Fruit fly (Drosophila melanogaster): ENCODE results near the gene CG14275.
A peak's percentile ranks its signal among the peaks of the same experiment; 100 is the strongest.

Gene CG14275

dm6 chr2L:8279400-8280065 is 47.7 kb upstream of the CG14275 start (continued):
- TF ChIP-seq sim (GFP tag; IDR thresholded peaks at IDR 0.05) (peak; percentile 73), Dip3 (GFP tag; optimal IDR thresholded peaks at IDR 0.05) (peak; percentile 7), CG4404 (GFP tag; IDR thresholded peaks at IDR 0.05) (peak; percentile 77), her (GFP tag; optimal IDR thresholded peaks at IDR 0.05) (no peak), dm (GFP tag; optimal IDR thresholded peaks at IDR 0.05) (peak; percentile 16), Doc2 (GFP tag; IDR thresholded peaks at IDR 0.05) (no peak), danr (GFP tag; IDR thresholded peaks at IDR 0.05) (no peak), wek (GFP tag; optimal IDR thresholded peaks at IDR 0.05) (no peak), Trl (optimal IDR thresholded peaks at IDR 0.05) (no peak), Trl (GFP tag; optimal IDR thresholded peaks at IDR 0.05) (peak; percentile 6), sisA (GFP tag; IDR thresholded peaks at IDR 0.05) (peak; percentile 47), Abd-B (GFP tag; optimal IDR thresholded peaks at IDR 0.05) (peak; percentile 36), exex (tag; optimal IDR thresholded peaks at IDR 0.05) (no peak), CG15601 (tag; optimal IDR thresholded peaks at IDR 0.05) (peak; percentile 84), Optix (GFP tag; IDR thresholded peaks at IDR 0.05) (no peak), CG14441 (GFP tag; IDR thresholded peaks at IDR 0.05) (no peak), Fer3 (tag; optimal IDR thresholded peaks at IDR 0.05) (peak; percentile 11), zen (tag; optimal IDR thresholded peaks at IDR 0.05) (peak; percentile 71), caup (GFP tag; optimal IDR thresholded peaks at IDR 0.05; ENCODE audit: severe bottlenecking) (no peak), sens-2 (GFP tag; IDR thresholded peaks at IDR 0.05) (no peak), Nf-YA (GFP tag; IDR thresholded peaks at IDR 0.05) (no peak), en (GFP tag; optimal IDR thresholded peaks at IDR 0.05) (peak; percentile 29), CG10462 (GFP tag; optimal IDR thresholded peaks at IDR 0.05) (peak; percentile 51), CG2129 (GFP tag; IDR thresholded peaks at IDR 0.05; ENCODE audit: partially characterized antibody) (no peak), nerfin-1 (tag; optimal IDR thresholded peaks at IDR 0.05) (peak; percentile 59), Jarid2 (GFP tag; optimal IDR thresholded peaks at IDR 0.05) (no peak), CG18262 (tag; optimal IDR thresholded peaks at IDR 0.05) (peak; percentile 89), CG10209 (GFP tag; optimal IDR thresholded peaks at IDR 0.05) (peak; percentile 67), zfh1 (GFP tag; IDR thresholded peaks at IDR 0.05) (peak; percentile 86), CG30403 (GFP tag; optimal IDR thresholded peaks at IDR 0.05) (peak; percentile 62), CG15696 (tag; optimal IDR thresholded peaks at IDR 0.05) (peak; percentile 86), ind (GFP tag; optimal IDR thresholded peaks at IDR 0.05) (peak; percentile 11), H15 (GFP tag; IDR thresholded peaks at IDR 0.05) (peak; percentile 39; the same call in 1 of the 3 replicates), CG4730 (GFP tag; IDR thresholded peaks at IDR 0.05) (peak; percentile 55; the same call in 1 of the 2 replicates), CG3407 (GFP tag; optimal IDR thresholded peaks at IDR 0.05) (peak; percentile 55), GATAe (GFP tag; conservative IDR thresholded peaks at IDR 0.05) (no peak), CG6813 (GFP tag; optimal IDR thresholded peaks at IDR 0.05) (peak; percentile 60), CG31388 (GFP tag; optimal IDR thresholded peaks at IDR 0.05) (peak; percentile 13), CG16863 (GFP tag; optimal IDR thresholded peaks at IDR 0.05) (peak; percentile 63), crol (GFP tag; IDR thresholded peaks at IDR 0.05) (peak; percentile 32; the same call in 1 of the 2 replicates), ara (GFP tag; IDR thresholded peaks at IDR 0.05) (peak; percentile 82), CG12391 (tag; optimal IDR thresholded peaks at IDR 0.05) (peak; percentile 80), sqz (GFP tag; optimal IDR thresholded peaks at IDR 0.05) (peak; percentile 11), CG3281 (GFP tag; optimal IDR thresholded peaks at IDR 0.05) (no peak), CG7745 (tag; optimal IDR thresholded peaks at IDR 0.05) (no peak), dati (GFP tag; IDR thresholded peaks at IDR 0.05) (peak; percentile 36; the same call in 1 of the 2 replicates), CG10565 (GFP tag; optimal IDR thresholded peaks at IDR 0.05) (no peak), CG3847 (GFP tag; IDR thresholded peaks at IDR 0.05) (peak; percentile 32; the same call in 1 of the 2 replicates), H2.0 (GFP tag; IDR thresholded peaks at IDR 0.05) (peak; percentile 35; the same call in 1 of the 2 replicates), tin (GFP tag; optimal IDR thresholded peaks at IDR 0.05) (peak; percentile 67)

All from whole organism, embryonic.